Worm (Caenorhabditis elegans): ENCODE data around the gene K07H8.8.

Gene K07H8.8

ce11 chrIV:8289580-8290323 lies 21.5 kb upstream of the K07H8.8 start, which contains the start of gene daf-31:
TSS of gene daf-31 (plus strand) at chrIV:8290273.
- no peak for TF ChIP-seq madf-10 (tag; optimal IDR thresholded peaks at IDR 0.05)
- peak; percentile 87 for TF ChIP-seq F33H1.4 (GFP tag; IDR thresholded peaks at IDR 0.05)
- TF ChIP-seq egl-18 (GFP tag; IDR thresholded peaks at IDR 0.05): no peak
- peak; percentile 72 for TF ChIP-seq efl-1 (GFP tag; optimal IDR thresholded peaks at IDR 0.05)
- TF ChIP-seq dpl-1 (GFP tag; optimal IDR thresholded peaks at IDR 0.05): peak; percentile 67
- TF ChIP-seq F23B12.7 (tag; optimal IDR thresholded peaks at IDR 0.05; ENCODE audit: insufficient read depth): peak; percentile 45
- peak; percentile 24 for TF ChIP-seq tbp1 (GFP tag; optimal IDR thresholded peaks at IDR 0.05)
- TF ChIP-seq madf-6 (GFP tag; IDR thresholded peaks at IDR 0.05): peak; percentile 6; the same call in 1 of the 2 replicates
- no peak for TF ChIP-seq ceh-27 (GFP tag; optimal IDR thresholded peaks at IDR 0.05)
- peak; percentile 3; the same call in 1 of the 2 replicates for TF ChIP-seq hmg-1.2 (GFP tag; IDR thresholded peaks at IDR 0.05)
- no peak for TF ChIP-seq snpc-4 (GFP tag; optimal IDR thresholded peaks at IDR 0.05)
- TF ChIP-seq snpc-4 (tag; optimal IDR thresholded peaks at IDR 0.05): peak in 1 of 4 experiments; percentile 54
- peak; percentile 55 for TF ChIP-seq attf-5 (GFP tag; optimal IDR thresholded peaks at IDR 0.05)
- peak; percentile 7 for TF ChIP-seq lsl-1 (GFP tag; optimal IDR thresholded peaks at IDR 0.05)
- no peak for TF ChIP-seq lsy-27 (tag; optimal IDR thresholded peaks at IDR 0.05; ENCODE audit: borderline replicate concordance, insufficient read depth)

- TF ChIP-seq F49E8.2 (tag; optimal IDR thresholded peaks at IDR 0.05; ENCODE audit: insufficient read depth) (no peak), ztf-22 (GFP tag; optimal IDR thresholded peaks at IDR 0.05) (no peak), fkh-3 (tag; optimal IDR thresholded peaks at IDR 0.05) (no peak), tbp1 (GFP tag; optimal IDR thresholded peaks at IDR 0.05) (no peak), nhr-90 (tag; optimal IDR thresholded peaks at IDR 0.05) (no peak), atf-7 (tag; optimal IDR thresholded peaks at IDR 0.05) (no peak), lin-26 (GFP tag; IDR thresholded peaks at IDR 0.05) (no peak), ceh-100 (GFP tag; IDR thresholded peaks at IDR 0.05) (no peak), C06A6.2 (GFP tag; conservative IDR thresholded peaks at IDR 0.05) (no peak), aptf-2 (GFP tag; conservative IDR thresholded peaks at IDR 0.05) (no peak), T07F8.4 (tag; optimal IDR thresholded peaks at IDR 0.05) (no peak), egrh-3 (GFP tag; IDR thresholded peaks at IDR 0.05) (no peak), unc-130 (GFP tag; optimal IDR thresholded peaks at IDR 0.05) (no peak), sptf-2 (GFP tag; optimal IDR thresholded peaks at IDR 0.05) (no peak), lir-1 (GFP tag; conservative IDR thresholded peaks at IDR 0.05) (no peak), ztf-3 (GFP tag; optimal IDR thresholded peaks at IDR 0.05) (no peak), gei-17 (GFP tag; optimal IDR thresholded peaks at IDR 0.05) (no peak), chd-7 (tag; optimal IDR thresholded peaks at IDR 0.05) (no peak), ceh-40 (GFP tag; IDR thresholded peaks at IDR 0.05) (no peak)
Measured at ce11 chrIV:8289505-8289579, 21.1 kb upstream of the K07H8.8 start, which contains the start of gene nucl-1. TSS of gene nucl-1 (minus strand) at chrIV:8289530.

- peak; percentile 29 for TF ChIP-seq die-1 (tag; optimal IDR thresholded peaks at IDR 0.05)
- 0 out of 2 replicates have a peak, but pooled peaks have one; percentile 50 for TF ChIP-seq F37B4.10 (GFP tag; IDR thresholded peaks at IDR 0.05)
- TF ChIP-seq F57C9.4 (tag; optimal IDR thresholded peaks at IDR 0.05): no peak
- peak; percentile 73 for TF ChIP-seq zfh-2 (GFP tag; conservative IDR thresholded peaks at IDR 0.05)
- TF ChIP-seq let-526 (GFP tag; IDR thresholded peaks at IDR 0.05): no peak
- TF ChIP-seq C17E4.6 (GFP tag; IDR thresholded peaks at IDR 0.05): no peak
- TF ChIP-seq B0035.1 (tag; optimal IDR thresholded peaks at IDR 0.05): no peak
- peak; percentile 75; the same call in 1 of the 2 replicates for TF ChIP-seq egrh-3 (GFP tag; IDR thresholded peaks at IDR 0.05)
Measured at ce11 chrIV:8289105-8289504, 20.9 kb upstream of the K07H8.8 start.
